Fruit fly (Drosophila melanogaster) whole organism, wandering third instar larva: Measurements from ENCODE around the gene Cyt-c-p.

Source experiments
- CG32264 ChIP-seq: fragments of 200-800 bp; sonication (Bioruptor generic); optimal IDR thresholded peaks from 2 replicates; lab custom pipeline; 2016; ENCODE audit warnings: missing biosample characterization, missing genetic modification characterization
- Dfd ChIP-seq: fragments of >200 bp; optimal IDR thresholded peaks from 2 replicates; lab custom pipeline; 2017; ENCODE audit warnings: missing biosample characterization, missing genetic modification characterization
- Hnf4 ChIP-seq: fragments of 200-800 bp; sonication (Bioruptor generic); optimal IDR thresholded peaks from 2 replicates; lab custom pipeline; 2016; ENCODE audit warnings: missing biosample characterization, mild to moderate bottlenecking, missing genetic modification characterization
- OdsH ChIP-seq: fragments of 200-800 bp; sonication (Bioruptor generic); optimal IDR thresholded peaks from 2 replicates; lab custom pipeline; 2016; ENCODE audit warnings: missing biosample characterization, mild to moderate bottlenecking, missing genetic modification characterization
- Rel ChIP-seq, 2 experiments: fragments of 200-800 bp; sonication (Bioruptor generic) in 1 of 2; optimal IDR thresholded peaks; 2 replicates in 1 of 2; 3 replicates in 1 of 2; lab custom pipeline; 2016 to 2019; ENCODE audit warnings: mild to moderate bottlenecking in 2 of 2, missing biosample characterization in 2 of 2, missing genetic modification characterization in 2 of 2, moderate library complexity in 1 of 2
- br ChIP-seq: fragments of 200-800 bp; sonication (Bioruptor generic); optimal IDR thresholded peaks from 2 replicates; lab custom pipeline; 2016; ENCODE audit warnings: missing biosample characterization, missing genetic modification characterization
- fru ChIP-seq: fragments of 200-800 bp; sonication (Bioruptor generic); optimal IDR thresholded peaks from 3 replicates; lab custom pipeline; 2016; ENCODE audit warnings: missing biosample characterization, mild to moderate bottlenecking, missing genetic modification characterization
- pan ChIP-seq: fragments of >200 bp; optimal IDR thresholded peaks from 2 replicates; lab custom pipeline; 2017
- psq ChIP-seq: fragments of 200-800 bp; sonication (Bioruptor generic); optimal IDR thresholded peaks from 3 replicates; lab custom pipeline; 2017; ENCODE audit warnings: missing biosample characterization, mild to moderate bottlenecking, missing genetic modification characterization, moderate library complexity

DNA sequence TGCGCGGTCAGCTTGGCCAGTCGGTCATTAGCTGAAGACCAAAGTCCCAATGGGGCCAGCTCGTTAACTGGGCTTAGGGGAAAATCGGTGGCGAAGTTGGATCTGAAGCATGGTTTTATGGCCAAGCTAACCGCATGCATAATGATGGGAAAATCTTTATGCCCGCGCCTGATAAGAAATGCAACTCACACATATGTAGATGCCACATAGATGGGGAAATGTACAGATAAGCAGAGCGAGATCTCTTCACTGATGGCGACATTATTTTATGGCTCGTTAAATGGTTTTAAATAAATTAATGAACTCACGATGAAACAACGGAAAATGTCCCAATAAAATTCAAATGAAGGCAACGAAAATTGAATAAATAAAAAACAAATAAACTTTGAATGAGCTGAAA, 7.8 kb upstream of the Cyt-c-p start:
- no peak for TF ChIP-seq Dfd (GFP tag; lab: Kevin White, UChicago)
- TF ChIP-seq psq (GFP tag; lab: Kevin White, UChicago) = no peak
- no peak for TF ChIP-seq pan (lab: Kevin White, UChicago)
- no peak for TF ChIP-seq Hnf4 (GFP tag; lab: Kevin White, UChicago)
- no peak for TF ChIP-seq OdsH (GFP tag; lab: Kevin White, UChicago)
- TF ChIP-seq Rel (GFP tag; optimal IDR thresholded peaks at IDR 0.05; lab: Kevin White, UChicago) = no peak
- TF ChIP-seq Rel (tag; optimal IDR thresholded peaks at IDR 0.05; lab: Kevin White, UChicago) = no peak
- TF ChIP-seq br (GFP tag; lab: Kevin White, UChicago) = no peak
- no peak for TF ChIP-seq fru (GFP tag; lab: Kevin White, UChicago)
- TF ChIP-seq CG32264 = no peak
